Fruit fly (Drosophila melanogaster) whole organism, embryonic: ENCODE results near the gene CG4452.

Experiments
- Ada2b ChIP-seq: fragments of 200-800 bp; sonication (Bioruptor generic); IDR thresholded peaks from 2 replicates; pipeline ENCODE4 v1.3.6; 2022; ENCODE audit warnings: missing biosample characterization, missing genetic modification characterization
- Atf-2 ChIP-seq: fragments of 200-800 bp; sonication (Bioruptor generic); optimal IDR thresholded peaks from 2 replicates; lab custom pipeline; 2016; ENCODE audit warnings: missing biosample characterization, missing genetic modification characterization
- Bgb ChIP-seq: fragments of 200-800 bp; sonication (Bioruptor generic); IDR thresholded peaks from 2 replicates; pipeline ENCODE4 v1.3.6; 2022; ENCODE audit warnings: missing biosample characterization, missing genetic modification characterization; ENCODE audit not compliant: partially characterized antibody
- Blimp-1 ChIP-seq: fragments of 200-800 bp; sonication (Bioruptor generic); optimal IDR thresholded peaks from 3 replicates; lab custom pipeline; 2018; ENCODE audit warnings: missing biosample characterization, missing genetic modification characterization, mild to moderate bottlenecking, moderate library complexity, missing genetic modification reagents
- C15 ChIP-seq: fragments of 200-800 bp; sonication (Bioruptor generic); IDR thresholded peaks from 3 replicates; pipeline ENCODE4 v1.3.6; 2022; ENCODE audit warnings: missing biosample characterization, missing genetic modification characterization
- CG10366 ChIP-seq: fragments of 200-800 bp; sonication (Bioruptor generic); IDR thresholded peaks from 2 replicates; pipeline ENCODE4 v1.3.6; 2022; ENCODE audit warnings: missing biosample characterization, missing genetic modification characterization
- CG10565 ChIP-seq: fragments of 200-800 bp; sonication (Bioruptor generic); optimal IDR thresholded peaks from 3 replicates; lab custom pipeline; 2016; ENCODE audit warnings: missing biosample characterization, mild to moderate bottlenecking, missing genetic modification characterization
- CG12104 ChIP-seq: fragments of 200-800 bp; sonication (Bioruptor generic); optimal IDR thresholded peaks from 3 replicates; lab custom pipeline; 2016; ENCODE audit warnings: missing biosample characterization, missing genetic modification characterization
- CG14441 ChIP-seq: fragments of 200-800 bp; sonication (Bioruptor generic); IDR thresholded peaks from 2 replicates; pipeline ENCODE4 v1.3.6; 2022; ENCODE audit warnings: missing biosample characterization, missing genetic modification characterization
- CG15011 ChIP-seq: fragments of 200-800 bp; sonication (Bioruptor generic); optimal IDR thresholded peaks from 3 replicates; lab custom pipeline; 2018; ENCODE audit warnings: missing biosample characterization, mild to moderate bottlenecking, missing genetic modification characterization
- CG17385 ChIP-seq: fragments of 200-800 bp; sonication (Bioruptor generic); optimal IDR thresholded peaks from 3 replicates; lab custom pipeline; 2018; ENCODE audit warnings: missing biosample characterization, mild to moderate bottlenecking, missing genetic modification characterization
- CG17829 ChIP-seq: fragments of 200-800 bp; optimal IDR thresholded peaks from 2 replicates; lab custom pipeline; 2019; ENCODE audit warnings: missing biosample characterization, mild to moderate bottlenecking, missing genetic modification characterization, moderate library complexity
- CG18011 ChIP-seq: fragments of 200-800 bp; sonication (Bioruptor generic); optimal IDR thresholded peaks from 2 replicates; lab custom pipeline; 2017; ENCODE audit warnings: missing biosample characterization, missing genetic modification characterization, mild to moderate bottlenecking, moderate library complexity, missing genotype
- CG1832 ChIP-seq: fragments of 200-800 bp; sonication (Bioruptor generic); optimal IDR thresholded peaks from 2 replicates; lab custom pipeline; 2017; ENCODE audit warnings: missing biosample characterization, mild to moderate bottlenecking, missing genetic modification characterization, inconsistent platforms
- CG2116 ChIP-seq: fragments of 200-800 bp; sonication (Bioruptor generic); optimal IDR thresholded peaks from 3 replicates; lab custom pipeline; 2018; ENCODE audit warnings: missing biosample characterization, mild to moderate bottlenecking, missing genetic modification characterization
- CG4730 ChIP-seq: fragments of 200-800 bp; sonication (Bioruptor generic); IDR thresholded peaks from 2 replicates; pipeline ENCODE4 v1.3.6; 2022; ENCODE audit warnings: missing biosample characterization, missing genetic modification characterization
- CG6791 ChIP-seq: fragments of 200-800 bp; sonication (Bioruptor generic); IDR thresholded peaks from 3 replicates; pipeline ENCODE4 v1.3.6; 2022; ENCODE audit warnings: missing biosample characterization, missing genetic modification characterization; ENCODE audit not compliant: partially characterized antibody
- CG6854 ChIP-seq: fragments of 200-800 bp; sonication (Bioruptor generic); optimal IDR thresholded peaks from 3 replicates; lab custom pipeline; 2017; ENCODE audit warnings: missing biosample characterization, mild to moderate bottlenecking, missing genetic modification characterization
- CG7372 ChIP-seq: fragments of 200-800 bp; sonication (Bioruptor generic); IDR thresholded peaks from 2 replicates; pipeline ENCODE4 v1.3.6; 2022; ENCODE audit warnings: missing biosample characterization, missing genetic modification characterization
- CG7963 ChIP-seq: fragments of 200-800 bp; sonication (Bioruptor generic); IDR thresholded peaks from 3 replicates; pipeline ENCODE4 v1.3.6; 2022; ENCODE audit warnings: missing biosample characterization, missing genetic modification characterization; ENCODE audit not compliant: partially characterized antibody
- D19B ChIP-seq: fragments of 200-800 bp; sonication (Bioruptor generic); optimal IDR thresholded peaks from 2 replicates; lab custom pipeline; 2017; ENCODE audit warnings: missing biosample characterization, mild to moderate bottlenecking, missing genetic modification characterization
- Dip2 ChIP-seq: fragments of 200-800 bp; sonication (Bioruptor generic); IDR thresholded peaks from 2 replicates; pipeline ENCODE4 v1.3.6; 2022; ENCODE audit warnings: missing biosample characterization, missing genetic modification characterization
- Ets97D ChIP-seq: fragments of 200-800 bp; sonication (Bioruptor generic); optimal IDR thresholded peaks from 3 replicates; lab custom pipeline; 2016; ENCODE audit warnings: missing biosample characterization, missing genetic modification characterization
- Mad ChIP-seq: fragments of 200-800 bp; sonication (Bioruptor generic); optimal IDR thresholded peaks from 2 replicates; lab custom pipeline; 2016; ENCODE audit warnings: missing biosample characterization, missing genetic modification characterization
- NC2β ChIP-seq: fragments of 200-800 bp; sonication (Bioruptor generic); optimal IDR thresholded peaks from 2 replicates; lab custom pipeline; 2016; ENCODE audit warnings: missing biosample characterization, missing genetic modification characterization
- Oaz ChIP-seq: fragments of 200-800 bp; sonication (Bioruptor generic); IDR thresholded peaks from 2 replicates; pipeline ENCODE4 v1.3.6; 2022; ENCODE audit warnings: missing biosample characterization, missing genetic modification characterization
- Sox102F ChIP-seq: fragments of 200-800 bp; sonication (Bioruptor generic); optimal IDR thresholded peaks from 2 replicates; lab custom pipeline; 2018; ENCODE audit warnings: missing biosample characterization, mild to moderate bottlenecking, missing genetic modification characterization, moderate library complexity
- Spps ChIP-seq: fragments of 200-800 bp; sonication (Bioruptor generic); optimal IDR thresholded peaks from 2 replicates; lab custom pipeline; 2018; ENCODE audit warnings: missing biosample characterization, mild to moderate bottlenecking, missing genetic modification characterization
- Taf1 ChIP-seq: fragments of 200-800 bp; sonication (Bioruptor generic); IDR thresholded peaks from 2 replicates; pipeline ENCODE4 v1.3.6; 2022; ENCODE audit warnings: missing biosample characterization, missing genetic modification characterization
- Vsx1 ChIP-seq: fragments of 200-800 bp; sonication (Bioruptor generic); optimal IDR thresholded peaks from 2 replicates; lab custom pipeline; 2017; ENCODE audit warnings: missing biosample characterization, mild to moderate bottlenecking, missing genetic modification characterization, missing genetic modification reagents
- ac ChIP-seq: fragments of 200-800 bp; sonication (Bioruptor generic); optimal IDR thresholded peaks from 3 replicates; lab custom pipeline; 2017; ENCODE audit warnings: missing biosample characterization, mild to moderate bottlenecking, missing genetic modification characterization
- ase ChIP-seq: fragments of 200-800 bp; sonication (Bioruptor generic); IDR thresholded peaks from 3 replicates; pipeline ENCODE4 v1.3.6; 2022; ENCODE audit warnings: missing biosample characterization, missing genetic modification characterization
- ato ChIP-seq: fragments of 200-800 bp; sonication (Bioruptor generic); IDR thresholded peaks from 2 replicates; pipeline ENCODE4 v1.3.6; 2022; ENCODE audit warnings: missing biosample characterization, missing genetic modification characterization; ENCODE audit not compliant: partially characterized antibody
- br ChIP-seq: fragments of >200 bp; optimal IDR thresholded peaks from 2 replicates; lab custom pipeline; 2017
- crol ChIP-seq: fragments of 200-800 bp; sonication (Bioruptor generic); IDR thresholded peaks from 2 replicates; pipeline ENCODE4 v1.3.6; 2022; ENCODE audit warnings: missing biosample characterization, missing genetic modification characterization
- crp ChIP-seq, 2 experiments: fragments of 200-800 bp; sonication (Bioruptor generic); optimal IDR thresholded peaks; 2 replicates in 1 of 2; 3 replicates in 1 of 2; lab custom pipeline; 2017; ENCODE audit warnings: missing biosample characterization in 2 of 2, missing genetic modification characterization in 2 of 2, mild to moderate bottlenecking in 1 of 2, moderate library complexity in 1 of 2
- cwo ChIP-seq: fragments of 200-800 bp; sonication (Bioruptor generic); optimal IDR thresholded peaks from 3 replicates; lab custom pipeline; 2017; ENCODE audit warnings: missing biosample characterization, missing genetic modification characterization, mild to moderate bottlenecking, moderate library complexity, missing genetic modification reagents
- dmrt11E ChIP-seq: fragments of 200-800 bp; sonication (Bioruptor generic); optimal IDR thresholded peaks from 3 replicates; lab custom pipeline; 2018; ENCODE audit warnings: missing biosample characterization, mild to moderate bottlenecking, missing genetic modification characterization, moderate library complexity
- gcm2 ChIP-seq: fragments of 200-800 bp; sonication (Bioruptor generic); optimal IDR thresholded peaks from 2 replicates; lab custom pipeline; 2016; ENCODE audit warnings: missing biosample characterization, missing genetic modification characterization
- h ChIP-seq: fragments of >200 bp; optimal IDR thresholded peaks from 2 replicates; lab custom pipeline; 2017
- hkb ChIP-seq, 2 experiments: fragments of 200-800 bp in 1 of 2; fragments of >200 bp in 1 of 2; sonication (Bioruptor generic) in 1 of 2; IDR thresholded peaks in 1 of 2; optimal IDR thresholded peaks in 1 of 2; 2 replicates each; pipeline versions ENCODE4 v1.3.6 to Lab custom; 2017 to 2022; ENCODE audit warnings: missing biosample characterization in 1 of 2, missing genetic modification characterization in 1 of 2
- jigr1 ChIP-seq: fragments of 200-800 bp; sonication (Bioruptor generic); IDR thresholded peaks from 3 replicates; pipeline ENCODE4 v1.3.6; 2022; ENCODE audit warnings: missing biosample characterization, missing genetic modification characterization
- klu ChIP-seq: fragments of 200-800 bp; sonication (Bioruptor generic); IDR thresholded peaks from 2 replicates; pipeline ENCODE4 v1.3.6; 2022; ENCODE audit warnings: missing biosample characterization, missing genetic modification characterization
- mam ChIP-seq: fragments of 200-800 bp; sonication (Bioruptor generic); optimal IDR thresholded peaks from 3 replicates; lab custom pipeline; 2016; ENCODE audit warnings: missing biosample characterization, missing genetic modification characterization
- sens-2 ChIP-seq: fragments of 200-800 bp; sonication (Bioruptor generic); IDR thresholded peaks from 2 replicates; pipeline ENCODE4 v1.3.6; 2022; ENCODE audit warnings: missing biosample characterization, missing genetic modification characterization
- so ChIP-seq: fragments of 200-800 bp; sonication (Bioruptor generic); IDR thresholded peaks from 3 replicates; pipeline ENCODE4 v1.3.6; 2022; ENCODE audit warnings: missing biosample characterization, missing genetic modification characterization
- sr ChIP-seq: fragments of 200-800 bp; sonication (Bioruptor generic); IDR thresholded peaks from 3 replicates; pipeline ENCODE4 v1.3.6; 2022; ENCODE audit warnings: missing biosample characterization, missing genetic modification characterization
- tin ChIP-seq: fragments of 200-800 bp; sonication (Bioruptor generic); optimal IDR thresholded peaks from 3 replicates; lab custom pipeline; 2016; ENCODE audit warnings: missing biosample characterization, missing genetic modification characterization
- tup ChIP-seq: fragments of 200-800 bp; sonication (Bioruptor generic); optimal IDR thresholded peaks from 2 replicates; lab custom pipeline; 2016; ENCODE audit warnings: missing biosample characterization, mild to moderate bottlenecking, missing genetic modification characterization, moderate library complexity
- yki ChIP-seq: fragments of >200 bp; optimal IDR thresholded peaks from 3 replicates; lab custom pipeline; 2018

The CG4452 gene

DNA sequence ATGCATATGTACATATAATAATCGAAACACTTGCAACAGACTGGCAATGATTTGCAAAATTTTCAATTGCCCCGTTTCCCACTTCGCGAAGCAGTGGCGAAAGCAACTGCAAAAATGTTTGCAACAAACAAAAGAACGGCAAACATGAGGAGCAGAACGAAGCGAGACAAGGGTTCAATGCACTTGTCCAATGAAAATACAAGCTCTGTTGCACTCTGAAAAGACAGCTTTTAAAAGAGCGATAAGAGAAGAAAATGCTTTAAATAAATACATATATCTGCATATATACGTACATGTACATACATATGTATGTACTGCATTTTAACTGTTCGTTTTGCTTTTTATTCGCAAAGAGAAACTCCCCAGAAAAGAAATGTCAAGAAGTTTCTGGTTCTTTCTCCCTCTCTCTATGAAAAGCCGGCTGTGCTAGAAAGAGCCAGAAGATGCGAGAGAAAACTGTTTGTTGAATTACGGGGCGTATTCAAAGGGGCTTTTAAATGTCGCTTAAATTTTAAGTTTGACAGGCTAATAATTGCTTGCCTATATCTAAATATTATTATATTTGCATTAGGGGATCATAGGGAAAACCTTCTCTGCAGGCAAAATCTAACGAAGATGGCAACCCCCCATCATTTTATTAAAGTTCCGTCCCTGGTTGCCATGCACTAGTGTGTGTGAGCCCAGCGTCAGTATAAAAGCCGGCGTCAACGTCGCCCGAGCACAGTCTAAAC, 16.3 kb downstream of the CG4452 start, which contains the start of gene Hsp27 (continued):
- TF ChIP-seq Dip2 (GFP tag; lab: Robert Waterston, UW) = peak; percentile 75
- TF ChIP-seq Ets97D (GFP tag; lab: Kevin White, UChicago) = peak; percentile 90
- TF ChIP-seq Oaz (GFP tag; lab: Robert Waterston, UW) = peak; percentile 89
- peak; percentile 92 for TF ChIP-seq CG12104 (GFP tag; lab: Kevin White, UChicago)
- TF ChIP-seq sens-2 (GFP tag; lab: Robert Waterston, UW) = peak; percentile 97
- TF ChIP-seq NC2β = peak; percentile 85
- peak; percentile 93 for TF ChIP-seq tup (GFP tag; lab: Kevin White, UChicago)
- TF ChIP-seq CG18011 = peak; percentile 89
- peak; percentile 98 for TF ChIP-seq CG4730 (GFP tag; lab: Robert Waterston, UW)
- TF ChIP-seq Ada2b (GFP tag; lab: Robert Waterston, UW) = peak; percentile 99
- peak; percentile 98 for TF ChIP-seq CG17829 (tag; lab: Kevin White, UChicago)
- peak; percentile 97 for TF ChIP-seq CG10366 (GFP tag; lab: Robert Waterston, UW)
- TF ChIP-seq mam (GFP tag; lab: Kevin White, UChicago) = peak; percentile 97
- peak; percentile 98 for TF ChIP-seq jigr1 (GFP tag; lab: Robert Waterston, UW)
- peak; percentile 94 for TF ChIP-seq CG17385 (GFP tag; lab: Kevin White, UChicago)
- TF ChIP-seq C15 = peak; percentile 96
- peak; percentile 99 for TF ChIP-seq Sox102F (GFP tag; lab: Kevin White, UChicago)
- TF ChIP-seq crol (GFP tag; lab: Robert Waterston, UW) = peak; percentile 75
- TF ChIP-seq Taf1 (GFP tag; lab: Robert Waterston, UW) = peak; percentile 97
- TF ChIP-seq D19B (GFP tag; lab: Kevin White, UChicago) = peak; percentile 90
- TF ChIP-seq CG1832 = peak; percentile 65
- TF ChIP-seq ato (GFP tag; lab: Robert Waterston, UW) = no peak
- peak; percentile 96 for TF ChIP-seq CG15011 (GFP tag; lab: Kevin White, UChicago)
- no peak for TF ChIP-seq hkb (optimal IDR thresholded peaks at IDR 0.05; lab: Kevin White, UChicago)
- peak; percentile 99 for TF ChIP-seq hkb (GFP tag; IDR thresholded peaks at IDR 0.05; lab: Robert Waterston, UW)
- TF ChIP-seq klu (GFP tag; lab: Robert Waterston, UW) = peak; percentile 96
- no peak for TF ChIP-seq CG7963 (GFP tag; lab: Robert Waterston, UW)
- peak; percentile 96 for TF ChIP-seq Spps (tag; lab: Kevin White, UChicago)
- peak; percentile 97 for TF ChIP-seq cwo
- TF ChIP-seq sr (GFP tag; lab: Robert Waterston, UW) = peak; percentile 97
- TF ChIP-seq CG10565 (GFP tag; lab: Kevin White, UChicago) = peak; percentile 92
- TF ChIP-seq CG6854 = peak; percentile 95
- peak; percentile 99 for TF ChIP-seq CG14441 (GFP tag; lab: Robert Waterston, UW)
- peak; percentile 98 for TF ChIP-seq tin (GFP tag; lab: Kevin White, UChicago)
- TF ChIP-seq Mad (GFP tag; lab: Kevin White, UChicago) = peak; percentile 95
- TF ChIP-seq h (lab: Kevin White, UChicago) = no peak
- peak; percentile 96 for TF ChIP-seq Vsx1
- peak; percentile 92 for TF ChIP-seq gcm2 (GFP tag; lab: Kevin White, UChicago)
- TF ChIP-seq Bgb (GFP tag; lab: Robert Waterston, UW) = no peak
- TF ChIP-seq crp (GFP tag; optimal IDR thresholded peaks at IDR 0.05; lab: Kevin White, UChicago) = peak; percentile 4 to 66
- no peak for TF ChIP-seq CG6791 (GFP tag; lab: Robert Waterston, UW)
- TF ChIP-seq ase = peak; percentile 98
- TF ChIP-seq Blimp-1 (GFP tag; lab: Kevin White, UChicago) = peak; percentile 98
- peak; percentile 96 for TF ChIP-seq so (GFP tag; lab: Robert Waterston, UW)
- peak; percentile 82 for TF ChIP-seq ac (GFP tag; lab: Kevin White, UChicago)
- TF ChIP-seq dmrt11E (tag; lab: Kevin White, UChicago) = peak; percentile 95
- no peak for TF ChIP-seq br (lab: Kevin White, UChicago)
- TF ChIP-seq CG7372 (GFP tag; lab: Robert Waterston, UW) = peak; percentile 97
- peak; percentile 86 for TF ChIP-seq Atf-2 (GFP tag; lab: Kevin White, UChicago)
- TF ChIP-seq CG2116 (GFP tag; lab: Kevin White, UChicago) = peak; percentile 82
- TF ChIP-seq yki (lab: Kevin White, UChicago) = no peak
